Fruit fly (Drosophila melanogaster) whole organism, embryonic: Measurements from ENCODE around the gene RabX6.

Source experiments
- Aef1 ChIP-seq: fragments of 200-800 bp; sonication (Bioruptor generic); IDR thresholded peaks from 3 replicates; pipeline ENCODE4 v1.3.6; 2022; ENCODE audit warnings: missing biosample characterization, missing genetic modification characterization
- Atf-2 ChIP-seq: fragments of 200-800 bp; sonication (Bioruptor generic); optimal IDR thresholded peaks from 2 replicates; lab custom pipeline; 2016; ENCODE audit warnings: missing biosample characterization, missing genetic modification characterization
- Bgb ChIP-seq: fragments of 200-800 bp; sonication (Bioruptor generic); IDR thresholded peaks from 2 replicates; pipeline ENCODE4 v1.3.6; 2022; ENCODE audit warnings: missing biosample characterization, missing genetic modification characterization; ENCODE audit not compliant: partially characterized antibody
- CG10209 ChIP-seq: fragments of 200-800 bp; sonication (Bioruptor generic); optimal IDR thresholded peaks from 3 replicates; lab custom pipeline; 2017; ENCODE audit warnings: missing biosample characterization, mild to moderate bottlenecking, missing genetic modification characterization, missing genetic modification reagents
- CG11504 ChIP-seq: fragments of 200-800 bp; sonication (Bioruptor generic); optimal IDR thresholded peaks from 3 replicates; lab custom pipeline; 2019; ENCODE audit warnings: missing biosample characterization, mild to moderate bottlenecking, missing genetic modification characterization, moderate library complexity
- CG12769 ChIP-seq: fragments of 200-800 bp; sonication (Bioruptor generic); optimal IDR thresholded peaks from 2 replicates; lab custom pipeline; 2019; ENCODE audit warnings: missing biosample characterization, mild to moderate bottlenecking, missing genetic modification characterization, moderate library complexity
- CG13624 ChIP-seq: fragments of 200-800 bp; sonication (Bioruptor generic); optimal IDR thresholded peaks from 2 replicates; lab custom pipeline; 2016; ENCODE audit warnings: missing biosample characterization, missing genetic modification characterization
- CG13894 ChIP-seq: fragments of 200-800 bp; sonication (Bioruptor generic); optimal IDR thresholded peaks from 3 replicates; lab custom pipeline; 2018; ENCODE audit warnings: missing biosample characterization, mild to moderate bottlenecking, missing genetic modification characterization, moderate library complexity
- CG14050 ChIP-seq: fragments of 200-800 bp; sonication (Bioruptor generic); IDR thresholded peaks from 3 replicates; pipeline ENCODE4 v1.3.6; 2022; ENCODE audit warnings: missing biosample characterization, missing genetic modification characterization
- CG17328 ChIP-seq: fragments of 200-800 bp; sonication (Bioruptor generic); IDR thresholded peaks from 2 replicates; pipeline ENCODE4 v1.3.6; 2022; ENCODE audit warnings: missing biosample characterization, missing genetic modification characterization
- CG18599 ChIP-seq: fragments of 200-800 bp; sonication (Bioruptor generic); optimal IDR thresholded peaks from 3 replicates; lab custom pipeline; 2017; ENCODE audit warnings: missing biosample characterization, missing genetic modification characterization, mild to moderate bottlenecking, moderate library complexity, missing genetic modification reagents
- CG2202 ChIP-seq: fragments of 200-800 bp; sonication (Bioruptor generic); optimal IDR thresholded peaks from 2 replicates; lab custom pipeline; 2018; ENCODE audit warnings: missing biosample characterization, mild to moderate bottlenecking, missing genetic modification characterization
- CG30431 ChIP-seq: fragments of 200-800 bp; sonication (Bioruptor generic); optimal IDR thresholded peaks from 2 replicates; lab custom pipeline; 2017; ENCODE audit warnings: missing biosample characterization, missing genetic modification characterization
- CG33557 ChIP-seq: fragments of 200-800 bp; sonication (Bioruptor generic); optimal IDR thresholded peaks from 2 replicates; lab custom pipeline; 2019; ENCODE audit warnings: missing biosample characterization, mild to moderate bottlenecking, missing genetic modification characterization, moderate library complexity
- CG5245 ChIP-seq: fragments of 200-800 bp; sonication (Bioruptor generic); optimal IDR thresholded peaks from 3 replicates; lab custom pipeline; 2016; ENCODE audit warnings: missing biosample characterization, missing genetic modification characterization
- CG6791 ChIP-seq: fragments of 200-800 bp; sonication (Bioruptor generic); IDR thresholded peaks from 3 replicates; pipeline ENCODE4 v1.3.6; 2022; ENCODE audit warnings: missing biosample characterization, missing genetic modification characterization; ENCODE audit not compliant: partially characterized antibody
- CG6813 ChIP-seq: fragments of 200-800 bp; sonication (Bioruptor generic); optimal IDR thresholded peaks from 2 replicates; lab custom pipeline; 2017; ENCODE audit warnings: missing biosample characterization, missing genetic modification characterization, mild to moderate bottlenecking, moderate library complexity, missing genetic modification reagents
- CG8478 ChIP-seq: fragments of >200 bp; optimal IDR thresholded peaks from 2 replicates; lab custom pipeline; 2018
- CG9609 ChIP-seq: fragments of 200-800 bp; sonication (Bioruptor generic); optimal IDR thresholded peaks from 3 replicates; lab custom pipeline; 2016; ENCODE audit warnings: missing biosample characterization, missing genetic modification characterization
- H2.0 ChIP-seq: fragments of 200-800 bp; sonication (Bioruptor generic); IDR thresholded peaks from 2 replicates; pipeline ENCODE4 v1.3.6; 2022; ENCODE audit warnings: missing biosample characterization, missing genetic modification characterization
- HLH54F ChIP-seq: fragments of 200-800 bp; sonication (Bioruptor generic); optimal IDR thresholded peaks from 3 replicates; lab custom pipeline; 2016; ENCODE audit warnings: missing biosample characterization, missing genetic modification characterization
- Hmr ChIP-seq: fragments of 200-800 bp; sonication (Bioruptor generic); optimal IDR thresholded peaks from 3 replicates; lab custom pipeline; 2017; ENCODE audit warnings: mild to moderate bottlenecking, missing biosample characterization, missing genetic modification reagents, missing genetic modification characterization
- Hr78 ChIP-seq, 2 experiments: fragments of 200-800 bp in 1 of 2; fragments of >200 bp in 1 of 2; sonication (Bioruptor generic) in 1 of 2; optimal IDR thresholded peaks; 2 replicates each; lab custom pipeline; 2017 to 2019; ENCODE audit warnings: missing biosample characterization in 2 of 2, missing genetic modification characterization in 2 of 2, mild to moderate bottlenecking in 1 of 2, moderate library complexity in 1 of 2
- MESR4 ChIP-seq: fragments of 200-800 bp; sonication (Bioruptor generic); optimal IDR thresholded peaks from 2 replicates; lab custom pipeline; 2018; ENCODE audit warnings: missing biosample characterization, mild to moderate bottlenecking, missing genetic modification characterization, moderate library complexity
- Med ChIP-seq: fragments of 200-800 bp; sonication (Bioruptor generic); peaks from one replicate; lab custom pipeline; 2016; ENCODE audit warnings: missing biosample characterization, missing genetic modification characterization, mild to moderate bottlenecking, inconsistent platforms, moderate library complexity
- NFAT ChIP-seq: fragments of 200-800 bp; sonication (Bioruptor generic); IDR thresholded peaks from 2 replicates; pipeline ENCODE4 v1.3.6; 2022; ENCODE audit warnings: missing biosample characterization, missing genetic modification characterization
- Oli ChIP-seq: fragments of 200-800 bp; sonication (Bioruptor generic); optimal IDR thresholded peaks from 2 replicates; lab custom pipeline; 2018; ENCODE audit warnings: missing biosample characterization, mild to moderate bottlenecking, missing genetic modification characterization, moderate library complexity
- Scr ChIP-seq: fragments of 200-800 bp; sonication (Bioruptor generic); IDR thresholded peaks from 2 replicates; pipeline ENCODE4 v1.3.6; 2022; ENCODE audit warnings: missing biosample characterization, missing genetic modification characterization; ENCODE audit not compliant: partially characterized antibody
- Stat92E ChIP-seq, 3 experiments: fragments of >200 bp in 2 of 3; fragments of 200-800 bp in 1 of 3; sonication (Bioruptor generic) in 1 of 3; optimal IDR thresholded peaks; 2 replicates each; lab custom pipeline; 2017 to 2019; ENCODE audit warnings: missing biosample characterization in 3 of 3, missing genetic modification characterization in 3 of 3, mild to moderate bottlenecking in 1 of 3, moderate library complexity in 1 of 3
- YL-1 ChIP-seq: fragments of 200-800 bp; sonication (Bioruptor generic); optimal IDR thresholded peaks from 3 replicates; lab custom pipeline; 2017; ENCODE audit warnings: missing biosample characterization, mild to moderate bottlenecking, missing genetic modification characterization
- ash1 ChIP-seq: fragments of 200-800 bp; sonication (Bioruptor generic); optimal IDR thresholded peaks from 2 replicates; lab custom pipeline; 2018; ENCODE audit warnings: missing biosample characterization, mild to moderate bottlenecking, missing genetic modification characterization
- btn ChIP-seq: fragments of 200-800 bp; sonication (Bioruptor generic); optimal IDR thresholded peaks from 2 replicates; lab custom pipeline; 2016; ENCODE audit warnings: missing biosample characterization, missing genetic modification characterization
- chinmo ChIP-seq: fragments of 200-800 bp; sonication (Bioruptor generic); IDR thresholded peaks from 4 replicates; pipeline ENCODE4 v1.3.6; 2022; ENCODE audit warnings: missing biosample characterization, missing genetic modification characterization; ENCODE audit not compliant: partially characterized antibody
- gsb-n ChIP-seq: fragments of 200-800 bp; sonication (Bioruptor generic); optimal IDR thresholded peaks from 3 replicates; lab custom pipeline; 2018; ENCODE audit warnings: missing biosample characterization, mild to moderate bottlenecking, missing genetic modification characterization
- hbn ChIP-seq: fragments of 200-800 bp; sonication (Bioruptor generic); IDR thresholded peaks from 2 replicates; pipeline ENCODE4 v1.3.6; 2022; ENCODE audit warnings: missing biosample characterization, missing genetic modification characterization; ENCODE audit not compliant: partially characterized antibody
- kni ChIP-seq: fragments of 200-800 bp; sonication (Bioruptor generic); optimal IDR thresholded peaks from 3 replicates; lab custom pipeline; 2017; ENCODE audit warnings: mild to moderate bottlenecking, missing biosample characterization, missing genetic modification reagents, missing genetic modification characterization
- lola ChIP-seq, 3 experiments: fragments of >200 bp in 2 of 3; fragments of 200-800 bp in 1 of 3; sonication (Bioruptor generic) in 1 of 3; optimal IDR thresholded peaks; 2 replicates each; lab custom pipeline; 2017 to 2019; ENCODE audit warnings: missing biosample characterization in 3 of 3, missing genetic modification characterization in 3 of 3, mild to moderate bottlenecking in 1 of 3, moderate library complexity in 1 of 3
- otp ChIP-seq: fragments of 200-800 bp; sonication (Bioruptor generic); IDR thresholded peaks from 3 replicates; pipeline ENCODE4, ENCODE4 v1.3.6; 2022; ENCODE audit warnings: missing biosample characterization, missing genetic modification characterization
- peb ChIP-seq: fragments of 200-800 bp; sonication (Bioruptor generic); IDR thresholded peaks from 2 replicates; pipeline ENCODE4 v1.3.6; 2022; ENCODE audit warnings: missing biosample characterization, missing genetic modification characterization
- sima ChIP-seq: fragments of 200-800 bp; sonication (Bioruptor generic); optimal IDR thresholded peaks from 2 replicates; lab custom pipeline; 2016; ENCODE audit warnings: missing biosample characterization, missing genetic modification characterization
- slp2 ChIP-seq: fragments of 200-800 bp; sonication (Bioruptor generic); optimal IDR thresholded peaks from 2 replicates; lab custom pipeline; 2016; ENCODE audit warnings: missing biosample characterization, missing genetic modification characterization
- sr ChIP-seq: fragments of 200-800 bp; sonication (Bioruptor generic); IDR thresholded peaks from 3 replicates; pipeline ENCODE4 v1.3.6; 2022; ENCODE audit warnings: missing biosample characterization, missing genetic modification characterization
- unpg ChIP-seq: fragments of 200-800 bp; sonication (Bioruptor generic); optimal IDR thresholded peaks from 3 replicates; lab custom pipeline; 2018; ENCODE audit warnings: missing biosample characterization, mild to moderate bottlenecking, missing genetic modification characterization, moderate library complexity
- vvl ChIP-seq: fragments of 200-800 bp; sonication (Bioruptor generic); IDR thresholded peaks from 2 replicates; pipeline ENCODE4 v1.3.6; 2022; ENCODE audit warnings: missing biosample characterization, missing genetic modification characterization
- wek ChIP-seq: fragments of 200-800 bp; sonication (Bioruptor generic); optimal IDR thresholded peaks from 3 replicates; lab custom pipeline; 2018; ENCODE audit warnings: missing biosample characterization, mild to moderate bottlenecking, missing genetic modification characterization, moderate library complexity

The RabX6 gene

DNA sequence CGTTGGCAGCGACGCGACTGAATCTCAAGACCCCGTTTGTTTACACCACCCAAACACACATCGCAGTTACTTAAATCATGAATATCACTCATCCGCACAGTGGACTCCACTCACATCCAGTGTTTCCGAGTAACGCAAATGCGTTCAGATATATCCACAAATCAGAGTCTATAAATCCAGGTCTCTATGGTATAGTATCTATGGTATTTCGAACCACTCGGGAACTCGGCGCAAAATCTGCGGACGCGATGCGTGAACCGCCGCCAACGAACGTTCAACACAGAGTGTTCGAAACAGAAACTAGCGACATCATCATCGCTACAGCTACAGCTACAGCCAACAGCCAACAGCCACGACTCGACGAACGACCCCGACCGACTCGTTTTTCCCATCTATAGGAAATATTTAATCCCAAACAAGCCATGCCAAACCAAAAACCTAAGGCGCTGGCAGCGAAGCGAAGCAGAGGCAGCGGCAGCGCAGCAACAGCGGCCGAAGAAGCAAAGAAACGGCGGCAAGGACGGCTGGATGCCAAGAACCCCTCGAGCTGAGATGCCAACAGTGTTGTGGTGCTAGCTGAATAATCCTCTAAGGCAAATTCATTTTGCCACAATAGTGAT, 8.5 kb downstream of the RabX6 start, which contains the start of gene CG13894 (continued):
- TF ChIP-seq chinmo (GFP tag; lab: Robert Waterston, UW) (peak; percentile 82; the same call in 2 of the 4 replicates), CG6813 (no peak), CG12769 (peak; percentile 94), CG11504 (tag; lab: Kevin White, UChicago) (no peak), CG13894 (peak; percentile 100), CG14050 (GFP tag; lab: Robert Waterston, UW) (no peak), slp2 (GFP tag; lab: Kevin White, UChicago) (peak; percentile 25)
- TF ChIP-seq, all 482 proteins: peak for 59

DNA sequence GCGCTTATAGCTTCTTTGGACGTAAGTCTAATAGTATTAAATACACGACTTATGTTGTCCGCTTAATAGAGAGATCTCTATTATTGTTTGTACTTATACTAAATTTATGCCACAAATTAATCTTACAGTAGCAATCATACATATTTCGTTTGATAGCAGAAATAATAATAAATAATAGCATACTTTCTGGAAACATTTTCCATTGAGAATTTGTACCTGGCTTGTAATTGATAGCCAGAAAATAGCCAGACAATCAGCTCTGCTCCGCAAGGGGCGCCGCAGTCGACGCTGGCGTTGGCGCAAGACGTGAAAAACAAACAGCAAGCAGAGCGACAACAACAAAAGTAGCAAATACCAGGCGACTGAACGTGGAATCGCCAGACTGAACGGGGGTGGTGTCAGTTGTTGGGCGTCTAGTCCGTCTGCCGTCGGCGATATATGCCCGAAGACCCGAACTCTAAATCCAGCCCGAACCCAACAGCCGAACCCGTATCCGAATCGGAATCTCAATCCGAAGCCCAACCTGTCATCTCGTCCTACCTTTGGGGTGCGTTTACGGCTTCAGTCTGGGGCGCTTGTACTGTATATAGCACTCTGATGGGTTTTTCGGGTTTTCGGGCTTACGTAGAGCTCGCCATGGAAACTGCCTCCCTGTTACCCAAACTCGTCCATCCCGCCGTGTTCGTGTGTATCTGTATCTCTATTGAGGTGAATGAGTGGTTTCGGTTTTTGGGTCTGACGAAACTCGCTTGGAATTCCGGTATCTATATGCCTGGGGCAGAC, 9.2 kb downstream of the RabX6 start:
- TF ChIP-seq Atf-2 (peak; percentile 9), CG6791 (GFP tag; lab: Robert Waterston, UW) (peak; percentile 89), wek (GFP tag; lab: Kevin White, UChicago) (no peak), btn (GFP tag; lab: Kevin White, UChicago) (no peak), gsb-n (tag; lab: Kevin White, UChicago) (no peak), Stat92E (GFP tag; optimal IDR thresholded peaks at IDR 0.05; lab: Kevin White, UChicago) (no peak), CG9609 (GFP tag; lab: Kevin White, UChicago) (peak; percentile 11), CG33557 (GFP tag; lab: Kevin White, UChicago) (peak; percentile 12), CG18599 (GFP tag; lab: Kevin White, UChicago) (peak; percentile 60), Bgb (GFP tag; lab: Robert Waterston, UW) (peak; percentile 20; the same call in 1 of the 2 replicates), CG14050 (GFP tag; lab: Robert Waterston, UW) (0 out of 3 replicates have a peak, but pooled peaks have one; percentile 8), kni (GFP tag; lab: Kevin White, UChicago) (peak; percentile 97), H2.0 (GFP tag; lab: Robert Waterston, UW) (no peak), Hr78 (GFP tag; optimal IDR thresholded peaks at IDR 0.05; lab: Kevin White, UChicago) (no peak), Hmr (GFP tag; lab: Kevin White, UChicago) (peak; percentile 61), sr (GFP tag; lab: Robert Waterston, UW) (no peak), lola (GFP tag; optimal IDR thresholded peaks at IDR 0.05; lab: Kevin White, UChicago) (peak in 1 of 3 experiments; percentile 68), CG8478 (lab: Kevin White, UChicago) (no peak), otp (GFP tag; lab: Robert Waterston, UW) (no peak), Oli (tag; lab: Kevin White, UChicago) (peak; percentile 46), hbn (GFP tag; lab: Robert Waterston, UW) (no peak), sima (no peak), CG10209 (GFP tag; lab: Kevin White, UChicago) (peak; percentile 97), peb (GFP tag; lab: Robert Waterston, UW) (no peak), MESR4 (no peak), vvl (GFP tag; lab: Robert Waterston, UW) (no peak), unpg (GFP tag; lab: Kevin White, UChicago) (peak; percentile 38), Aef1 (no peak), CG12769 (peak; percentile 80), CG13624 (no peak), CG30431 (GFP tag; lab: Kevin White, UChicago) (peak; percentile 14), ash1 (GFP tag; lab: Kevin White, UChicago) (no peak), YL-1 (GFP tag; lab: Kevin White, UChicago) (no peak), CG17328 (GFP tag; lab: Robert Waterston, UW) (no peak), Med (GFP tag; lab: Kevin White, UChicago) (peak; percentile 81), NFAT (GFP tag; lab: Robert Waterston, UW) (no peak), CG5245 (GFP tag; lab: Kevin White, UChicago) (no peak), CG2202 (tag; lab: Kevin White, UChicago) (no peak), HLH54F (GFP tag; lab: Kevin White, UChicago) (no peak), Scr (GFP tag; lab: Robert Waterston, UW) (no peak)
